Fruit fly (Drosophila melanogaster): ENCODE measurements around the gene CG7781.
A peak's percentile ranks its signal among the peaks of the same experiment; 100 is the strongest.

Gene CG7781

dm6 chr2L:8274127-8274526 is 51.1 kb downstream of the CG7781 start (continued):
- peak; percentile 57 for TF ChIP-seq Eip78C (GFP tag)

Data from whole organism, prepupa.